Fruit fly (Drosophila melanogaster) whole organism, embryonic: Measurements from ENCODE around the gene CG18596.
A peak's percentile ranks its signal among the peaks of the same experiment; 100 is the strongest.

Experiments
- Adf1 ChIP-seq: fragments of 200-800 bp; sonication (Bioruptor generic); IDR thresholded peaks from 2 replicates; pipeline ENCODE4 v1.3.6; 2022; ENCODE audit warnings: missing biosample characterization, missing genetic modification characterization
- Bdp1 ChIP-seq: fragments of 200-800 bp; sonication (Bioruptor generic); optimal IDR thresholded peaks from 3 replicates; lab custom pipeline; 2016; ENCODE audit warnings: missing biosample characterization, missing genetic modification characterization
- Blimp-1 ChIP-seq: fragments of 200-800 bp; sonication (Bioruptor generic); optimal IDR thresholded peaks from 3 replicates; lab custom pipeline; 2018; ENCODE audit warnings: missing biosample characterization, missing genetic modification characterization, mild to moderate bottlenecking, moderate library complexity, missing genetic modification reagents
- CG12391 ChIP-seq: fragments of 200-800 bp; sonication (Bioruptor generic); optimal IDR thresholded peaks from 3 replicates; lab custom pipeline; 2018; ENCODE audit warnings: missing biosample characterization, mild to moderate bottlenecking, missing genetic modification characterization, moderate library complexity
- CG14860 ChIP-seq: fragments of 200-800 bp; sonication (Bioruptor generic); IDR thresholded peaks from 3 replicates; pipeline ENCODE4 v1.3.6; 2022; ENCODE audit warnings: missing biosample characterization, missing genetic modification characterization; ENCODE audit not compliant: partially characterized antibody
- CG1529 ChIP-seq: fragments of 200-800 bp; sonication (Bioruptor generic); optimal IDR thresholded peaks from 3 replicates; lab custom pipeline; 2018; ENCODE audit warnings: missing biosample characterization, missing genetic modification characterization
- CG15601 ChIP-seq: fragments of 200-800 bp; sonication (Bioruptor generic); optimal IDR thresholded peaks from 3 replicates; lab custom pipeline; 2019; ENCODE audit warnings: missing biosample characterization, mild to moderate bottlenecking, missing genetic modification characterization, moderate library complexity
- CG1603 ChIP-seq: fragments of 200-800 bp; sonication (Bioruptor generic); optimal IDR thresholded peaks from 2 replicates; lab custom pipeline; 2019; ENCODE audit warnings: missing biosample characterization, mild to moderate bottlenecking, missing genetic modification characterization, moderate library complexity
- CG34224 ChIP-seq: fragments of 200-800 bp; sonication (Bioruptor generic); IDR thresholded peaks from 3 replicates; pipeline ENCODE4 v1.3.6; 2022; ENCODE audit warnings: missing biosample characterization, missing genetic modification characterization; ENCODE audit not compliant: partially characterized antibody
- CG3726 ChIP-seq: fragments of 200-800 bp; sonication (Bioruptor generic); IDR thresholded peaks from 3 replicates; pipeline ENCODE4, ENCODE4 v1.3.6; 2022; ENCODE audit warnings: missing biosample characterization, missing genetic modification characterization
- CG3847 ChIP-seq: fragments of 200-800 bp; sonication (Bioruptor generic); IDR thresholded peaks from 2 replicates; pipeline ENCODE4 v1.3.6; 2022; ENCODE audit warnings: missing biosample characterization, missing genetic modification characterization
- CG4360 ChIP-seq: fragments of 200-800 bp; sonication (Bioruptor generic); IDR thresholded peaks from 2 replicates; pipeline ENCODE4 v1.3.6; 2022; ENCODE audit warnings: missing biosample characterization, missing genetic modification characterization
- CG4707 ChIP-seq: fragments of 200-800 bp; sonication (Bioruptor generic); optimal IDR thresholded peaks from 2 replicates; lab custom pipeline; 2018; ENCODE audit warnings: missing biosample characterization, mild to moderate bottlenecking, missing genetic modification characterization, moderate library complexity
- CG6175 ChIP-seq: fragments of 200-800 bp; sonication (Bioruptor generic); IDR thresholded peaks from 3 replicates; pipeline ENCODE4 v1.3.6; 2022; ENCODE audit warnings: missing biosample characterization, missing genetic modification characterization
- CG7357 ChIP-seq: fragments of 200-800 bp; sonication (Bioruptor generic); IDR thresholded peaks from 3 replicates; pipeline ENCODE4 v1.3.6; 2022; ENCODE audit warnings: missing biosample characterization, missing genetic modification characterization
- CG8089 ChIP-seq: fragments of 200-800 bp; sonication (Bioruptor generic); optimal IDR thresholded peaks from 3 replicates; lab custom pipeline; 2016; ENCODE audit warnings: missing biosample characterization, missing genetic modification characterization
- CG8290 ChIP-seq, 3 experiments: fragments of 200-800 bp; sonication (Bioruptor generic); optimal IDR thresholded peaks; 2 replicates each; lab custom pipeline; 2016 to 2019; ENCODE audit warnings: missing biosample characterization in 3 of 3, missing genetic modification characterization in 3 of 3, mild to moderate bottlenecking in 2 of 3, moderate library complexity in 1 of 3
- CG8359 ChIP-seq: fragments of 200-800 bp; sonication (Bioruptor generic); optimal IDR thresholded peaks from 2 replicates; lab custom pipeline; 2017; ENCODE audit warnings: missing biosample characterization, mild to moderate bottlenecking, missing genetic modification characterization, borderline replicate concordance
- Camta ChIP-seq: fragments of 200-800 bp; sonication (Bioruptor generic); optimal IDR thresholded peaks from 2 replicates; lab custom pipeline; 2016; ENCODE audit warnings: missing biosample characterization, missing genetic modification characterization
- Doc2 ChIP-seq: fragments of 200-800 bp; sonication (Bioruptor generic); IDR thresholded peaks from 2 replicates; pipeline ENCODE4 v1.3.6; 2022; ENCODE audit warnings: missing biosample characterization, missing genetic modification characterization
- Ets65A ChIP-seq: fragments of 200-800 bp; sonication (Bioruptor generic); peaks from one replicate; lab custom pipeline; 2016; ENCODE audit warnings: missing biosample characterization, missing genetic modification characterization
- HLHmδ ChIP-seq: fragments of 200-800 bp; sonication (Bioruptor generic); optimal IDR thresholded peaks from 2 replicates; lab custom pipeline; 2018; ENCODE audit warnings: missing biosample characterization, mild to moderate bottlenecking, missing genetic modification characterization, moderate library complexity
- Hand ChIP-seq: fragments of 200-800 bp; sonication (Bioruptor generic); optimal IDR thresholded peaks from 2 replicates; lab custom pipeline; 2017; ENCODE audit warnings: mild to moderate bottlenecking, missing biosample characterization, missing genetic modification reagents, missing genetic modification characterization
- Med ChIP-seq: fragments of 200-800 bp; sonication (Bioruptor generic); peaks from one replicate; lab custom pipeline; 2016; ENCODE audit warnings: missing biosample characterization, missing genetic modification characterization, mild to moderate bottlenecking, inconsistent platforms, moderate library complexity
- Myb ChIP-seq: fragments of 200-800 bp; sonication (Bioruptor generic); optimal IDR thresholded peaks from 2 replicates; lab custom pipeline; 2016; ENCODE audit warnings: missing biosample characterization, missing genetic modification characterization
- Sox102F ChIP-seq: fragments of 200-800 bp; sonication (Bioruptor generic); optimal IDR thresholded peaks from 2 replicates; lab custom pipeline; 2018; ENCODE audit warnings: missing biosample characterization, mild to moderate bottlenecking, missing genetic modification characterization, moderate library complexity
- Usf ChIP-seq: fragments of 200-800 bp; sonication (Bioruptor generic); optimal IDR thresholded peaks from 2 replicates; lab custom pipeline; 2017; ENCODE audit warnings: missing genotype, missing biosample characterization, missing genetic modification characterization
- Vsx1 ChIP-seq: fragments of 200-800 bp; sonication (Bioruptor generic); optimal IDR thresholded peaks from 2 replicates; lab custom pipeline; 2017; ENCODE audit warnings: missing biosample characterization, mild to moderate bottlenecking, missing genetic modification characterization, missing genetic modification reagents
- Xrp1 ChIP-seq: fragments of 200-800 bp; sonication (Bioruptor generic); IDR thresholded peaks from 2 replicates; pipeline ENCODE4 v1.3.6; 2022; ENCODE audit warnings: missing biosample characterization, missing genetic modification characterization
- ab ChIP-seq: fragments of 200-800 bp; sonication (Bioruptor generic); optimal IDR thresholded peaks from 2 replicates; lab custom pipeline; 2016; ENCODE audit warnings: missing biosample characterization, missing genetic modification characterization
- ara ChIP-seq: fragments of 200-800 bp; sonication (Bioruptor generic); IDR thresholded peaks from 2 replicates; pipeline ENCODE4 v1.3.6; 2022; ENCODE audit warnings: missing biosample characterization, missing genetic modification characterization
- ase ChIP-seq: fragments of 200-800 bp; sonication (Bioruptor generic); IDR thresholded peaks from 3 replicates; pipeline ENCODE4 v1.3.6; 2022; ENCODE audit warnings: missing biosample characterization, missing genetic modification characterization
- bsh ChIP-seq, 2 experiments: fragments of 200-800 bp; sonication (Bioruptor generic); optimal IDR thresholded peaks; 2 replicates each; lab custom pipeline; 2017 to 2018; ENCODE audit warnings: mild to moderate bottlenecking in 2 of 2, missing biosample characterization in 2 of 2, missing genetic modification characterization in 2 of 2, moderate library complexity in 1 of 2
- chif ChIP-seq, 2 experiments: fragments of 200-800 bp; sonication (Bioruptor generic); optimal IDR thresholded peaks; 3 replicates each; lab custom pipeline; 2016; ENCODE audit warnings: missing biosample characterization in 2 of 2, missing genetic modification characterization in 2 of 2
- chm ChIP-seq: fragments of 200-800 bp; sonication (Bioruptor generic); IDR thresholded peaks from 2 replicates; pipeline ENCODE4 v1.3.6; 2022; ENCODE audit warnings: missing biosample characterization, missing genetic modification characterization
- eyg ChIP-seq: fragments of 200-800 bp; sonication (Bioruptor generic); optimal IDR thresholded peaks from 3 replicates; lab custom pipeline; 2016; ENCODE audit warnings: missing biosample characterization, missing genetic modification characterization
- grn ChIP-seq: fragments of 200-800 bp; sonication (Bioruptor generic); optimal IDR thresholded peaks from 3 replicates; lab custom pipeline; 2017; ENCODE audit warnings: missing biosample characterization, missing genetic modification characterization
- gro ChIP-seq: fragments of 200-800 bp; sonication (Bioruptor generic); optimal IDR thresholded peaks from 2 replicates; lab custom pipeline; 2016; ENCODE audit warnings: missing biosample characterization, missing genetic modification characterization
- gt ChIP-seq: fragments of 200-800 bp; sonication (Bioruptor generic); IDR thresholded peaks from 2 replicates; pipeline ENCODE4 v1.3.6; 2022; ENCODE audit warnings: missing biosample characterization, missing genetic modification characterization
- mld ChIP-seq: fragments of 200-800 bp; sonication (Bioruptor generic); IDR thresholded peaks from 3 replicates; pipeline ENCODE4 v1.3.6; 2022; ENCODE audit warnings: missing biosample characterization, missing genetic modification characterization; ENCODE audit not compliant: partially characterized antibody
- pum ChIP-seq: fragments of 200-800 bp; sonication (Bioruptor generic); optimal IDR thresholded peaks from 2 replicates; lab custom pipeline; 2016; ENCODE audit warnings: missing biosample characterization, missing genetic modification characterization
- ranshi ChIP-seq: fragments of 200-800 bp; sonication (Bioruptor generic); IDR thresholded peaks from 2 replicates; pipeline ENCODE4 v1.3.6; 2022; ENCODE audit warnings: missing biosample characterization, missing genetic modification characterization
- row ChIP-seq: fragments of 200-800 bp; sonication (Bioruptor generic); IDR thresholded peaks from 3 replicates; pipeline ENCODE4 v1.3.6; 2022; ENCODE audit warnings: missing biosample characterization, missing genetic modification characterization
- scrt ChIP-seq: fragments of 200-800 bp; sonication (Bioruptor generic); optimal IDR thresholded peaks from 2 replicates; lab custom pipeline; 2018; ENCODE audit warnings: missing biosample characterization, mild to moderate bottlenecking, missing genetic modification characterization, moderate library complexity
- tio ChIP-seq: fragments of 200-800 bp; sonication (Bioruptor generic); optimal IDR thresholded peaks from 2 replicates; lab custom pipeline; 2017; ENCODE audit warnings: missing biosample characterization, missing genetic modification characterization, inconsistent platforms
- unpg ChIP-seq: fragments of 200-800 bp; sonication (Bioruptor generic); optimal IDR thresholded peaks from 3 replicates; lab custom pipeline; 2018; ENCODE audit warnings: missing biosample characterization, mild to moderate bottlenecking, missing genetic modification characterization, moderate library complexity
- wdn ChIP-seq: fragments of 200-800 bp; sonication (Bioruptor generic); IDR thresholded peaks from 2 replicates; pipeline ENCODE4 v1.3.6; 2022; ENCODE audit warnings: missing biosample characterization, missing genetic modification characterization

Gene CG18596

DNA sequence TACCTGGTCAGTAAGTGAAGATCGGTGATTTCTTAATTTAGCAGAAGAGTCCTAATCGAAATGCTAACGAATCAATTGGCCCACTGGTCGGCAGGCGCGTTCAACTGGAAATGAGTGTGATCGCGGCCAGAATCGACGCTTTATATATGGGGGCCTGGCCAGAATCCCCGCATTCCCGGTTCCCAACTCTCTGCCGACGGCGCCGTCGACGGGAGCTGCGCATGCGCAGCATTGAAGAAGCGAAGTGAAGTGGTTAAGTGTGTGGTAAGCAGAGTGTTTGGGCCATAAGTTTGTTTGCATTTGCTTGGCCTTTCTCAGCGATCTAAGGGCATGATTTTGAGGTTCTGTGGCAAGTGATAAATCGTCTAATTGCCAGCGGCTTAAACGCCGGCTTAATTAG lies 18.3 kb downstream of the CG18596 start, which contains the start of gene CG13857:
Gene CG13857, minus strand, starts transcription at position 101 of the 400 bp plus-strand sequence.
- TF ChIP-seq gro: no peak
- no peak for TF ChIP-seq scrt (GFP tag; lab: Kevin White, UChicago)
- TF ChIP-seq tio (GFP tag; lab: Kevin White, UChicago): no peak
- TF ChIP-seq Myb (GFP tag; lab: Kevin White, UChicago): no peak
- no peak for TF ChIP-seq Bdp1 (GFP tag; lab: Kevin White, UChicago)
- TF ChIP-seq ranshi: no peak
- TF ChIP-seq chm (GFP tag; lab: Robert Waterston, UW): no peak
- no peak for TF ChIP-seq CG14860 (GFP tag; lab: Robert Waterston, UW)
- no peak for TF ChIP-seq ab (GFP tag; lab: Kevin White, UChicago)
- no peak for TF ChIP-seq HLHmδ (GFP tag; lab: Kevin White, UChicago)
- TF ChIP-seq CG6175 (GFP tag; lab: Robert Waterston, UW): no peak
- no peak for TF ChIP-seq Camta (GFP tag; lab: Kevin White, UChicago)
- TF ChIP-seq CG8359 (GFP tag; lab: Kevin White, UChicago): no peak

DNA sequence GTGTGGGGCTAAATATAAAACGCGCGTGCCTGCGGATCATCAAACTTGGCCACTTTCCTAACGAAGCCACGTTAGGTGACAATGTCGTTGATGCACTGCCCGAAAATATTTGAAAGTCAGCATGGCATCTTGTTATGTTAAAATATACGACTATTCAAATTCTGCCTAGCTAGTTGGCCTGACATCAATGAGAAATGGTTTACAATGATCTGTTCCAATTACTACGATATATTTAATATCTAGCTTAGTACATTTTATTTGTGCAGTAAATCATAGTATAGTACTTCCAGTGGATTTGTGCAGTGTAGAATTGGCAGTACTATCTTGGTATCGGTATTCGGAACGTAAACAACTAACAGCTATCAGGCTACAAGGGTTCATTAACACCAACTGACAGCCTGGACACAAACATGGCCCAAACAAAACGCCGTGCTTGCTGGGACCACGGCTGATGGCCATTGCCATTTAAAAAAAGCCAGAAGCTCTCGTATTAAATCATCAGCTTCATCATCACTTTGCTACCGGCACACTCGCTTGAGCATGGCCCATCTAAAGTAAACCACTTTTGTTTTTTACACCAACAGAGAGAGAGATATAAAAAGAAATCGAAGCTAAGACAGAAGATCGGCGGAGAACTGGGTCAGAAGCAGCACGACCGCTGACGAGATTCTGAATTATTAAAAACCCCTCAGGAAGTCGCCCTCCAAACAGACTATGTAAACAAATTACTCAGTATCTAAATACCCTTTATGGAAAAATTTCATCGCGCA lies 19.9 kb downstream of the CG18596 start:
- TF ChIP-seq wdn (GFP tag; lab: Robert Waterston, UW) (no peak), CG4707 (GFP tag; lab: Kevin White, UChicago) (no peak), CG12391 (peak; percentile 0), CG1529 (GFP tag; lab: Kevin White, UChicago) (no peak), Ets65A (GFP tag; lab: Kevin White, UChicago) (peak; percentile 74), bsh (GFP tag; optimal IDR thresholded peaks at IDR 0.05; lab: Kevin White, UChicago) (peak in 1 of 2 experiments; percentile 14), Sox102F (peak; percentile 2), ase (GFP tag; lab: Robert Waterston, UW) (no peak), chif (GFP tag; optimal IDR thresholded peaks at IDR 0.05; lab: Kevin White, UChicago) (no peak), Xrp1 (GFP tag; lab: Robert Waterston, UW) (0 out of 2 replicates have a peak, but pooled peaks have one; percentile 15), row (GFP tag; lab: Robert Waterston, UW) (peak; percentile 36; the same call in 2 of the 3 replicates), CG1603 (peak; percentile 6), Adf1 (GFP tag; lab: Robert Waterston, UW) (no peak), Med (GFP tag; lab: Kevin White, UChicago) (peak; percentile 58), CG8290 (GFP tag; optimal IDR thresholded peaks at IDR 0.05; lab: Kevin White, UChicago) (no peak), CG8290 (tag; optimal IDR thresholded peaks at IDR 0.05; lab: Kevin White, UChicago) (peak in 1 of 2 experiments; percentile 7), Doc2 (GFP tag; lab: Robert Waterston, UW) (no peak), Blimp-1 (peak; percentile 52)

DNA sequence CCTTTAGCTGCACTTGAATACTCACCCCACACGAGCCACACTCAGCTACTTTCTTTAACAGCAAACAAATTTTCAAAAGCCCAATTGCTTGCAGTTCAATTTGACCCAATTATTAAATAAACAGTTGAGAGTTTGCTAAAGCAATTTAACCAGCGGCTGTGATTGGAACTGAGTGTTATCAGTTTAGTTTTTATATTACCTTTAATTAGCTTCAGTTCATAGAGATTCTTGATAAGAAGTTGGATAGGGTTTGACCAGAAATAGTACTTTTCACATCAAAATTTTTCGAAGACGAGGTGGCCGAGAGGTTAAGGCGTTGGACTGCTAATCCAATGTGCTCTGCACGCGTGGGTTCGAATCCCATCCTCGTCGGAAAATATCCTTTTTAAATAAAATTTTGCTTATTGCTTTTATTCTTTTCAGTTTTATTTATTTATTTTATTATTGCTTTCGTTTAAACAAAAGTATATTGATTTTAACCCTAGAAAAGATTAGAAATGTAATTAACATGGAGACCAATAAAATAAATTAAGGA lies 20.6 kb downstream of the CG18596 start:
- TF ChIP-seq unpg (GFP tag; lab: Kevin White, UChicago): no peak
- TF ChIP-seq eyg: no peak
- TF ChIP-seq Vsx1 (GFP tag; lab: Kevin White, UChicago): peak; percentile 85
- TF ChIP-seq CG3726: no peak
- no peak for TF ChIP-seq CG34224 (GFP tag; lab: Robert Waterston, UW)
- no peak for TF ChIP-seq CG7357 (GFP tag; lab: Robert Waterston, UW)
- no peak for TF ChIP-seq ara (GFP tag; lab: Robert Waterston, UW)
- TF ChIP-seq CG3847: no peak
- peak; percentile 73 for TF ChIP-seq grn (GFP tag; lab: Kevin White, UChicago)
- no peak for TF ChIP-seq gt (GFP tag; lab: Robert Waterston, UW)
- no peak for TF ChIP-seq pum
- no peak for TF ChIP-seq Hand (GFP tag; lab: Kevin White, UChicago)
- TF ChIP-seq CG14860 (GFP tag; lab: Robert Waterston, UW): 0 out of 3 replicates have a peak, but pooled peaks have one; percentile 35
- no peak for TF ChIP-seq CG8089 (GFP tag; lab: Kevin White, UChicago)
- no peak for TF ChIP-seq CG15601 (tag; lab: Kevin White, UChicago)
- 0 out of 3 replicates have a peak, but pooled peaks have one; percentile 31 for TF ChIP-seq mld
- no peak for TF ChIP-seq CG4360 (GFP tag; lab: Robert Waterston, UW)
- TF ChIP-seq Usf: no peak
